Fruit fly (Drosophila melanogaster): Measurements from ENCODE around the gene Srg3.

DNA sequence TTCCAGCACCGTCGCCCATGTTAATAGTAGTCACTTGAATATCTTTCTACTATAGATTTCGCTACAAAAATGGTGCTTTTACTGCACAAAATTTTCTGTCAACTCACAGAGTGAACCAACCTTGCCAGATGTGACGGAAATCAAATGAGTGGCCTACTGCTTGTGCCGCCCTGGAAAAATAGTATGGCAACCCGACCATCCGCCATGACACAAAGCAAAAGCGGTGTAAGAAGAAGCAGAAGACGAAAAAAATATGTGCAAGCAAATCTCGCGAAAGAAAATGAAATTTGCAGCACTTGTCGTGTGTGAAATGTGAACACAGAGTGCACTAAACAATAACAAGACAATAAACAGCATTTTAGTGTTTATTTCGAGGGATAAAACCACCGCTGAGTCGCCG, 33.8 kb downstream of the Srg3 start, which contains the start of the genes Uch-L5 and Jarid2:
- TF ChIP-seq pan (optimal IDR thresholded peaks at IDR 0.05) (no peak), jim (GFP tag; optimal IDR thresholded peaks at IDR 0.05) (no peak), usp (GFP tag; optimal IDR thresholded peaks at IDR 0.05) (no peak), dsf (GFP tag; optimal IDR thresholded peaks at IDR 0.05; ENCODE audit: borderline replicate concordance) (no peak), dmrt93B (GFP tag; optimal IDR thresholded peaks at IDR 0.05) (no peak), CG9705 (GFP tag; optimal IDR thresholded peaks at IDR 0.05) (peak; percentile 37)

All from whole organism, wandering third instar larva.